Fruit fly (Drosophila melanogaster) whole organism, embryonic: ENCODE data around the gene CG1246.
A peak's percentile ranks its signal among the peaks of the same experiment; 100 is the strongest.

Experiments used
- Abd-B ChIP-seq: fragments of 200-800 bp; sonication (Bioruptor generic); optimal IDR thresholded peaks from 2 replicates; lab custom pipeline; 2018; ENCODE audit warnings: missing biosample characterization, mild to moderate bottlenecking, missing genetic modification characterization, moderate library complexity
- Ada2b ChIP-seq: fragments of 200-800 bp; sonication (Bioruptor generic); IDR thresholded peaks from 2 replicates; pipeline ENCODE4 v1.3.6; 2022; ENCODE audit warnings: missing biosample characterization, missing genetic modification characterization
- Atf3 ChIP-seq: fragments of 200-800 bp; sonication (Bioruptor generic); optimal IDR thresholded peaks from 3 replicates; lab custom pipeline; 2016; ENCODE audit warnings: missing biosample characterization, missing genetic modification characterization
- Atf6 ChIP-seq: fragments of 200-800 bp; sonication (Bioruptor generic); IDR thresholded peaks from 2 replicates; pipeline ENCODE4 v1.3.6; 2022; ENCODE audit warnings: missing biosample characterization, missing genetic modification characterization
- CG10209 ChIP-seq: fragments of 200-800 bp; sonication (Bioruptor generic); optimal IDR thresholded peaks from 3 replicates; lab custom pipeline; 2017; ENCODE audit warnings: missing biosample characterization, mild to moderate bottlenecking, missing genetic modification characterization, missing genetic modification reagents
- CG11085 ChIP-seq: fragments of 200-800 bp; sonication (Bioruptor generic); IDR thresholded peaks from 2 replicates; pipeline ENCODE4 v1.3.6; 2022; ENCODE audit warnings: missing biosample characterization, missing genetic modification characterization
- CG12391 ChIP-seq: fragments of 200-800 bp; sonication (Bioruptor generic); optimal IDR thresholded peaks from 3 replicates; lab custom pipeline; 2018; ENCODE audit warnings: missing biosample characterization, mild to moderate bottlenecking, missing genetic modification characterization, moderate library complexity
- CG14441 ChIP-seq: fragments of 200-800 bp; sonication (Bioruptor generic); IDR thresholded peaks from 2 replicates; pipeline ENCODE4 v1.3.6; 2022; ENCODE audit warnings: missing biosample characterization, missing genetic modification characterization
- CG1647 ChIP-seq: fragments of 200-800 bp; sonication (Bioruptor generic); optimal IDR thresholded peaks from 3 replicates; lab custom pipeline; 2016; ENCODE audit warnings: missing biosample characterization, missing genetic modification characterization
- CG17385 ChIP-seq: fragments of 200-800 bp; sonication (Bioruptor generic); optimal IDR thresholded peaks from 3 replicates; lab custom pipeline; 2018; ENCODE audit warnings: missing biosample characterization, mild to moderate bottlenecking, missing genetic modification characterization
- CG34224 ChIP-seq: fragments of 200-800 bp; sonication (Bioruptor generic); IDR thresholded peaks from 3 replicates; pipeline ENCODE4 v1.3.6; 2022; ENCODE audit warnings: missing biosample characterization, missing genetic modification characterization; ENCODE audit not compliant: partially characterized antibody
- CG6175 ChIP-seq: fragments of 200-800 bp; sonication (Bioruptor generic); IDR thresholded peaks from 3 replicates; pipeline ENCODE4 v1.3.6; 2022; ENCODE audit warnings: missing biosample characterization, missing genetic modification characterization
- CG6683 ChIP-seq: fragments of 200-800 bp; sonication (Bioruptor generic); optimal IDR thresholded peaks from 2 replicates; lab custom pipeline; 2017; ENCODE audit warnings: missing biosample characterization, mild to moderate bottlenecking, missing genetic modification characterization, missing genetic modification reagents
- CG8924 ChIP-seq: fragments of 200-800 bp; optimal IDR thresholded peaks from 3 replicates; lab custom pipeline; 2019; ENCODE audit warnings: missing biosample characterization, mild to moderate bottlenecking, missing genetic modification characterization, moderate library complexity
- CkIIα-i1 ChIP-seq: fragments of 200-800 bp; sonication (Bioruptor generic); IDR thresholded peaks from 2 replicates; pipeline ENCODE4 v1.3.6; 2022; ENCODE audit warnings: missing biosample characterization, missing genetic modification characterization
- Drgx ChIP-seq: fragments of 200-800 bp; sonication (Bioruptor generic); IDR thresholded peaks from 2 replicates; pipeline ENCODE4 v1.3.6; 2022; ENCODE audit warnings: missing biosample characterization, missing genetic modification characterization
- ERR ChIP-seq: fragments of 200-800 bp; sonication (Bioruptor generic); optimal IDR thresholded peaks from 2 replicates; lab custom pipeline; 2016; ENCODE audit warnings: missing biosample characterization, missing genetic modification characterization
- Ets65A ChIP-seq: fragments of 200-800 bp; sonication (Bioruptor generic); peaks from one replicate; lab custom pipeline; 2016; ENCODE audit warnings: missing biosample characterization, missing genetic modification characterization
- GATAe ChIP-seq: fragments of 200-800 bp; sonication (Bioruptor generic); conservative IDR thresholded peaks from 2 replicates; pipeline ENCODE4 v1.3.6; 2022; ENCODE audit warnings: missing biosample characterization, missing genetic modification characterization
- Neu2 ChIP-seq: fragments of 200-800 bp; sonication (Bioruptor generic); optimal IDR thresholded peaks from 3 replicates; lab custom pipeline; 2016; ENCODE audit warnings: missing biosample characterization, missing genetic modification characterization, borderline replicate concordance
- Sin3A ChIP-seq: fragments of >200 bp; optimal IDR thresholded peaks from 2 replicates; lab custom pipeline; 2018
- Stat92E ChIP-seq, 3 experiments: fragments of >200 bp in 2 of 3; fragments of 200-800 bp in 1 of 3; sonication (Bioruptor generic) in 1 of 3; optimal IDR thresholded peaks; 2 replicates each; lab custom pipeline; 2017 to 2019; ENCODE audit warnings: missing biosample characterization in 3 of 3, missing genetic modification characterization in 3 of 3, mild to moderate bottlenecking in 1 of 3, moderate library complexity in 1 of 3
- Xrp1 ChIP-seq: fragments of 200-800 bp; sonication (Bioruptor generic); IDR thresholded peaks from 2 replicates; pipeline ENCODE4 v1.3.6; 2022; ENCODE audit warnings: missing biosample characterization, missing genetic modification characterization
- ap ChIP-seq: fragments of 200-800 bp; sonication (Bioruptor generic); IDR thresholded peaks from 2 replicates; pipeline ENCODE4 v1.3.6; 2022; ENCODE audit warnings: missing biosample characterization, missing genetic modification characterization
- ase ChIP-seq: fragments of 200-800 bp; sonication (Bioruptor generic); IDR thresholded peaks from 3 replicates; pipeline ENCODE4 v1.3.6; 2022; ENCODE audit warnings: missing biosample characterization, missing genetic modification characterization
- az2 ChIP-seq: fragments of 200-800 bp; sonication (Bioruptor generic); optimal IDR thresholded peaks from 3 replicates; lab custom pipeline; 2016; ENCODE audit warnings: missing biosample characterization, missing genetic modification characterization
- br ChIP-seq: fragments of >200 bp; optimal IDR thresholded peaks from 2 replicates; lab custom pipeline; 2017
- cg ChIP-seq: fragments of 200-800 bp; sonication (Bioruptor generic); optimal IDR thresholded peaks from 3 replicates; lab custom pipeline; 2019; ENCODE audit warnings: missing biosample characterization, mild to moderate bottlenecking, missing genetic modification characterization, moderate library complexity
- crp ChIP-seq, 2 experiments: fragments of 200-800 bp; sonication (Bioruptor generic); optimal IDR thresholded peaks; 2 replicates in 1 of 2; 3 replicates in 1 of 2; lab custom pipeline; 2017; ENCODE audit warnings: missing biosample characterization in 2 of 2, missing genetic modification characterization in 2 of 2, mild to moderate bottlenecking in 1 of 2, moderate library complexity in 1 of 2
- cwo ChIP-seq: fragments of 200-800 bp; sonication (Bioruptor generic); optimal IDR thresholded peaks from 3 replicates; lab custom pipeline; 2017; ENCODE audit warnings: missing biosample characterization, missing genetic modification characterization, mild to moderate bottlenecking, moderate library complexity, missing genetic modification reagents
- da ChIP-seq: fragments of 200-800 bp; sonication (Bioruptor generic); optimal IDR thresholded peaks from 2 replicates; lab custom pipeline; 2016; ENCODE audit warnings: missing biosample characterization, missing genetic modification characterization
- danr ChIP-seq: fragments of 200-800 bp; sonication (Bioruptor generic); IDR thresholded peaks from 2 replicates; pipeline ENCODE4 v1.3.6; 2022; ENCODE audit warnings: missing biosample characterization, missing genetic modification characterization
- dmrt11E ChIP-seq: fragments of 200-800 bp; sonication (Bioruptor generic); optimal IDR thresholded peaks from 3 replicates; lab custom pipeline; 2018; ENCODE audit warnings: missing biosample characterization, mild to moderate bottlenecking, missing genetic modification characterization, moderate library complexity
- esg ChIP-seq: fragments of 200-800 bp; sonication (Bioruptor generic); conservative IDR thresholded peaks from 2 replicates; pipeline ENCODE4 v1.3.6; 2022; ENCODE audit warnings: missing biosample characterization, missing genetic modification characterization
- hb ChIP-seq: fragments of 200-800 bp; sonication (Bioruptor generic); IDR thresholded peaks from 3 replicates; pipeline ENCODE4 v1.3.6; 2022; ENCODE audit warnings: missing biosample characterization, missing genetic modification characterization; ENCODE audit not compliant: partially characterized antibody
- kah ChIP-seq: fragments of 200-800 bp; sonication (Bioruptor generic); optimal IDR thresholded peaks from 2 replicates; lab custom pipeline; 2018; ENCODE audit warnings: missing biosample characterization, mild to moderate bottlenecking, missing genetic modification characterization
- lab ChIP-seq: fragments of 200-800 bp; sonication (Bioruptor generic); optimal IDR thresholded peaks from 3 replicates; lab custom pipeline; 2017; ENCODE audit warnings: missing biosample characterization, missing genetic modification characterization, mild to moderate bottlenecking, moderate library complexity, missing genetic modification reagents
- lbe ChIP-seq: fragments of 200-800 bp; sonication (Bioruptor generic); optimal IDR thresholded peaks from 2 replicates; lab custom pipeline; 2016; ENCODE audit warnings: missing biosample characterization, mild to moderate bottlenecking, missing genetic modification characterization
- nerfin-2 ChIP-seq: fragments of 200-800 bp; sonication (Bioruptor generic); IDR thresholded peaks from 2 replicates; pipeline ENCODE4 v1.3.6; 2022; ENCODE audit warnings: missing biosample characterization, missing genetic modification characterization; ENCODE audit not compliant: partially characterized antibody
- sens ChIP-seq: fragments of 200-800 bp; sonication (Bioruptor generic); peaks from one replicate; lab custom pipeline; 2016; ENCODE audit warnings: missing biosample characterization, missing genetic modification characterization
- shn ChIP-seq: fragments of 200-800 bp; sonication (Bioruptor generic); optimal IDR thresholded peaks from 3 replicates; lab custom pipeline; 2016; ENCODE audit warnings: missing biosample characterization, missing genetic modification characterization
- sob ChIP-seq: fragments of 200-800 bp; sonication (Bioruptor generic); IDR thresholded peaks from 2 replicates; pipeline ENCODE4 v1.3.6; 2022; ENCODE audit warnings: missing biosample characterization, missing genetic modification characterization
- tgo ChIP-seq: fragments of 200-800 bp; sonication (Bioruptor generic); IDR thresholded peaks from 3 replicates; pipeline ENCODE4 v1.3.6; 2022; ENCODE audit warnings: missing biosample characterization, missing genetic modification characterization
- tin ChIP-seq: fragments of 200-800 bp; sonication (Bioruptor generic); optimal IDR thresholded peaks from 3 replicates; lab custom pipeline; 2016; ENCODE audit warnings: missing biosample characterization, missing genetic modification characterization
- vnd ChIP-seq: fragments of 200-800 bp; sonication (Bioruptor generic); IDR thresholded peaks from 3 replicates; pipeline ENCODE4 v1.3.6; 2022; ENCODE audit warnings: missing biosample characterization, missing genetic modification characterization; ENCODE audit not compliant: partially characterized antibody
- vvl ChIP-seq: fragments of 200-800 bp; sonication (Bioruptor generic); IDR thresholded peaks from 2 replicates; pipeline ENCODE4 v1.3.6; 2022; ENCODE audit warnings: missing biosample characterization, missing genetic modification characterization
- wek ChIP-seq: fragments of 200-800 bp; sonication (Bioruptor generic); optimal IDR thresholded peaks from 3 replicates; lab custom pipeline; 2018; ENCODE audit warnings: missing biosample characterization, mild to moderate bottlenecking, missing genetic modification characterization, moderate library complexity
- zen ChIP-seq: fragments of 200-800 bp; sonication (Bioruptor generic); optimal IDR thresholded peaks from 3 replicates; lab custom pipeline; 2018; ENCODE audit warnings: missing biosample characterization, mild to moderate bottlenecking, missing genetic modification characterization, moderate library complexity
- zf30C ChIP-seq: fragments of 200-800 bp; sonication (Bioruptor generic); optimal IDR thresholded peaks from 3 replicates; lab custom pipeline; 2018; ENCODE audit warnings: missing biosample characterization, mild to moderate bottlenecking, missing genetic modification characterization

The CG1246 gene

dm6 chr3L:2636023-2636968 is 11.6 kb upstream of the CG1246 start (continued):
- TF ChIP-seq Ada2b (GFP tag; lab: Robert Waterston, UW) (0 out of 2 replicates have a peak, but pooled peaks have one; percentile 24), tgo (GFP tag; lab: Robert Waterston, UW) (0 out of 3 replicates have a peak, but pooled peaks have one; percentile 21), lab (GFP tag; lab: Kevin White, UChicago) (no peak), CG8924 (tag; lab: Kevin White, UChicago) (no peak), Neu2 (no peak), CG17385 (peak; percentile 37), Xrp1 (GFP tag; lab: Robert Waterston, UW) (peak; percentile 47; the same call in 1 of the 2 replicates), Abd-B (GFP tag; lab: Kevin White, UChicago) (no peak), az2 (peak; percentile 7), hb (GFP tag; lab: Robert Waterston, UW) (no peak), vnd (GFP tag; lab: Robert Waterston, UW) (no peak), CG1647 (no peak), sob (GFP tag; lab: Robert Waterston, UW) (0 out of 2 replicates have a peak, but pooled peaks have one; percentile 5), Atf3 (GFP tag; lab: Kevin White, UChicago) (no peak), dmrt11E (tag; lab: Kevin White, UChicago) (no peak), CkIIα-i1 (GFP tag; lab: Robert Waterston, UW) (no peak), esg (GFP tag; lab: Robert Waterston, UW) (no peak), kah (GFP tag; lab: Kevin White, UChicago) (no peak), zf30C (GFP tag; lab: Kevin White, UChicago) (peak; percentile 45), crp (GFP tag; optimal IDR thresholded peaks at IDR 0.05; lab: Kevin White, UChicago) (no peak), danr (no peak), ap (GFP tag; lab: Robert Waterston, UW) (no peak), CG12391 (tag; lab: Kevin White, UChicago) (peak; percentile 5), CG6683 (GFP tag; lab: Kevin White, UChicago) (no peak), Stat92E (GFP tag; optimal IDR thresholded peaks at IDR 0.05; lab: Kevin White, UChicago) (peak in 1 of 3 experiments; percentile 12), CG6175 (GFP tag; lab: Robert Waterston, UW) (no peak), da (no peak), cg (peak; percentile 86), ase (GFP tag; lab: Robert Waterston, UW) (peak; percentile 29; the same call in 1 of the 3 replicates), GATAe (GFP tag; lab: Robert Waterston, UW) (no peak), ERR (GFP tag; lab: Kevin White, UChicago) (no peak), br (lab: Kevin White, UChicago) (no peak), cwo (GFP tag; lab: Kevin White, UChicago) (peak; percentile 9), wek (no peak), Sin3A (lab: Kevin White, UChicago) (no peak), Drgx (GFP tag; lab: Robert Waterston, UW) (peak; percentile 77), vvl (GFP tag; lab: Robert Waterston, UW) (peak; percentile 43; the same call in 1 of the 2 replicates), Ets65A (peak; percentile 53), nerfin-2 (GFP tag; lab: Robert Waterston, UW) (no peak), sens (GFP tag; lab: Kevin White, UChicago) (peak; percentile 45), tin (no peak), Atf6 (GFP tag; lab: Robert Waterston, UW) (no peak), CG34224 (GFP tag; lab: Robert Waterston, UW) (peak; percentile 12; the same call in 1 of the 3 replicates), CG10209 (GFP tag; lab: Kevin White, UChicago) (peak; percentile 4), CG14441 (GFP tag; lab: Robert Waterston, UW) (0 out of 2 replicates have a peak, but pooled peaks have one; percentile 17), CG11085 (no peak), zen (tag; lab: Kevin White, UChicago) (no peak), shn (GFP tag; lab: Kevin White, UChicago) (no peak), lbe (GFP tag; lab: Kevin White, UChicago) (peak; percentile 7)
